Fruit fly (Drosophila melanogaster) whole organism, embryonic: ENCODE data around the gene Gr85a.

Experiments used
- ATbp ChIP-seq: fragments of 200-800 bp; sonication (Bioruptor generic); optimal IDR thresholded peaks from 2 replicates; lab custom pipeline; 2017; ENCODE audit warnings: missing biosample characterization, mild to moderate bottlenecking, missing genetic modification characterization, missing genetic modification reagents
- Ada2b ChIP-seq: fragments of 200-800 bp; sonication (Bioruptor generic); IDR thresholded peaks from 2 replicates; pipeline ENCODE4 v1.3.6; 2022; ENCODE audit warnings: missing biosample characterization, missing genetic modification characterization
- Adf1 ChIP-seq: fragments of 200-800 bp; sonication (Bioruptor generic); IDR thresholded peaks from 2 replicates; pipeline ENCODE4 v1.3.6; 2022; ENCODE audit warnings: missing biosample characterization, missing genetic modification characterization
- Antp ChIP-seq: fragments of 200-800 bp; sonication (Bioruptor generic); optimal IDR thresholded peaks from 3 replicates; lab custom pipeline; 2016; ENCODE audit warnings: missing biosample characterization, missing genetic modification characterization
- CG11085 ChIP-seq: fragments of 200-800 bp; sonication (Bioruptor generic); IDR thresholded peaks from 2 replicates; pipeline ENCODE4 v1.3.6; 2022; ENCODE audit warnings: missing biosample characterization, missing genetic modification characterization
- CG11504 ChIP-seq: fragments of 200-800 bp; sonication (Bioruptor generic); optimal IDR thresholded peaks from 3 replicates; lab custom pipeline; 2019; ENCODE audit warnings: missing biosample characterization, mild to moderate bottlenecking, missing genetic modification characterization, moderate library complexity
- CG13424 ChIP-seq: fragments of 200-800 bp; sonication (Bioruptor generic); optimal IDR thresholded peaks from 2 replicates; lab custom pipeline; 2019; ENCODE audit warnings: missing biosample characterization, mild to moderate bottlenecking, missing genetic modification characterization, moderate library complexity
- CG14050 ChIP-seq: fragments of 200-800 bp; sonication (Bioruptor generic); IDR thresholded peaks from 3 replicates; pipeline ENCODE4 v1.3.6; 2022; ENCODE audit warnings: missing biosample characterization, missing genetic modification characterization
- CG15269 ChIP-seq: fragments of 200-800 bp; sonication (Bioruptor generic); optimal IDR thresholded peaks from 2 replicates; lab custom pipeline; 2018; ENCODE audit warnings: missing biosample characterization, mild to moderate bottlenecking, missing genetic modification characterization, moderate library complexity
- CG17912 ChIP-seq: fragments of 200-800 bp; sonication (Bioruptor generic); optimal IDR thresholded peaks from 2 replicates; lab custom pipeline; 2018; ENCODE audit warnings: missing biosample characterization, mild to moderate bottlenecking, missing genetic modification characterization
- CG18599 ChIP-seq: fragments of 200-800 bp; sonication (Bioruptor generic); optimal IDR thresholded peaks from 3 replicates; lab custom pipeline; 2017; ENCODE audit warnings: missing biosample characterization, missing genetic modification characterization, mild to moderate bottlenecking, moderate library complexity, missing genetic modification reagents
- CG2678 ChIP-seq: fragments of 200-800 bp; sonication (Bioruptor generic); optimal IDR thresholded peaks from 3 replicates; lab custom pipeline; 2019; ENCODE audit warnings: missing biosample characterization, mild to moderate bottlenecking, missing genetic modification characterization, moderate library complexity
- CG34376 ChIP-seq: fragments of 200-800 bp; sonication (Bioruptor generic); optimal IDR thresholded peaks from 2 replicates; lab custom pipeline; 2018; ENCODE audit warnings: missing biosample characterization, mild to moderate bottlenecking, missing genetic modification characterization
- CG4820 ChIP-seq: fragments of 200-800 bp; sonication (Bioruptor generic); optimal IDR thresholded peaks from 3 replicates; lab custom pipeline; 2016; ENCODE audit warnings: missing biosample characterization, missing genetic modification characterization
- CG6765 ChIP-seq: fragments of 200-800 bp; sonication (Bioruptor generic); optimal IDR thresholded peaks from 3 replicates; lab custom pipeline; 2017; ENCODE audit warnings: missing biosample characterization, mild to moderate bottlenecking, missing genetic modification characterization
- CG7357 ChIP-seq: fragments of 200-800 bp; sonication (Bioruptor generic); IDR thresholded peaks from 3 replicates; pipeline ENCODE4 v1.3.6; 2022; ENCODE audit warnings: missing biosample characterization, missing genetic modification characterization
- CG9215 ChIP-seq: fragments of 200-800 bp; sonication (Bioruptor generic); IDR thresholded peaks from 2 replicates; pipeline ENCODE4 v1.3.6; 2022; ENCODE audit warnings: missing biosample characterization, missing genetic modification characterization
- CG9932 ChIP-seq: fragments of 200-800 bp; sonication (Bioruptor generic); IDR thresholded peaks from 2 replicates; pipeline ENCODE4 v1.3.6; 2022; ENCODE audit warnings: missing biosample characterization, missing genetic modification characterization
- Dll ChIP-seq: fragments of 200-800 bp; sonication (Bioruptor generic); IDR thresholded peaks from 4 replicates; pipeline ENCODE4 v1.3.6; 2022; ENCODE audit warnings: missing biosample characterization, missing genetic modification characterization; ENCODE audit not compliant: partially characterized antibody
- Gsc ChIP-seq: fragments of 200-800 bp; sonication (Bioruptor generic); IDR thresholded peaks from 2 replicates; pipeline ENCODE4 v1.3.6; 2022; ENCODE audit warnings: missing biosample characterization, missing genetic modification characterization
- H15 ChIP-seq: fragments of 200-800 bp; sonication (Bioruptor generic); IDR thresholded peaks from 3 replicates; pipeline ENCODE4 v1.3.6; 2022; ENCODE audit warnings: missing biosample characterization, missing genetic modification characterization
- Hr3 ChIP-seq: fragments of 200-800 bp; sonication (Bioruptor generic); optimal IDR thresholded peaks from 3 replicates; lab custom pipeline; 2016; ENCODE audit warnings: missing biosample characterization, missing genetic modification characterization
- Hr78 ChIP-seq, 2 experiments: fragments of 200-800 bp in 1 of 2; fragments of >200 bp in 1 of 2; sonication (Bioruptor generic) in 1 of 2; optimal IDR thresholded peaks; 2 replicates each; lab custom pipeline; 2017 to 2019; ENCODE audit warnings: missing biosample characterization in 2 of 2, missing genetic modification characterization in 2 of 2, mild to moderate bottlenecking in 1 of 2, moderate library complexity in 1 of 2
- Hsf ChIP-seq: fragments of 200-800 bp; sonication (Bioruptor generic); optimal IDR thresholded peaks from 3 replicates; lab custom pipeline; 2016; ENCODE audit warnings: missing biosample characterization, missing genetic modification characterization
- PHDP ChIP-seq: fragments of 200-800 bp; sonication (Bioruptor generic); optimal IDR thresholded peaks from 3 replicates; lab custom pipeline; 2018; ENCODE audit warnings: missing biosample characterization, mild to moderate bottlenecking, missing genetic modification characterization, moderate library complexity
- Rfx ChIP-seq: fragments of 200-800 bp; sonication (Bioruptor generic); IDR thresholded peaks from 2 replicates; pipeline ENCODE4 v1.3.6; 2022; ENCODE audit warnings: missing biosample characterization, missing genetic modification characterization
- Rx ChIP-seq: fragments of 200-800 bp; sonication (Bioruptor generic); IDR thresholded peaks from 2 replicates; pipeline ENCODE4 v1.3.6; 2022; ENCODE audit warnings: missing biosample characterization, missing genetic modification characterization
- Sox100B ChIP-seq: fragments of 200-800 bp; sonication (Bioruptor generic); optimal IDR thresholded peaks from 3 replicates; lab custom pipeline; 2018; ENCODE audit warnings: missing biosample characterization, mild to moderate bottlenecking, missing genetic modification characterization
- Xbp1 ChIP-seq: fragments of 200-800 bp; sonication (Bioruptor generic); optimal IDR thresholded peaks from 3 replicates; lab custom pipeline; 2016; ENCODE audit warnings: missing biosample characterization, mild to moderate bottlenecking, missing genetic modification characterization
- aop ChIP-seq: fragments of 200-800 bp; sonication (Bioruptor generic); IDR thresholded peaks from 2 replicates; pipeline ENCODE4 v1.3.6; 2022; ENCODE audit warnings: missing biosample characterization, missing genetic modification characterization
- bsh ChIP-seq, 2 experiments: fragments of 200-800 bp; sonication (Bioruptor generic); optimal IDR thresholded peaks; 2 replicates each; lab custom pipeline; 2017 to 2018; ENCODE audit warnings: mild to moderate bottlenecking in 2 of 2, missing biosample characterization in 2 of 2, missing genetic modification characterization in 2 of 2, moderate library complexity in 1 of 2
- corto ChIP-seq: fragments of 200-800 bp; sonication (Bioruptor generic); optimal IDR thresholded peaks from 2 replicates; lab custom pipeline; 2016; ENCODE audit warnings: missing biosample characterization, mild to moderate bottlenecking, missing genetic modification characterization, moderate library complexity
- dati ChIP-seq: fragments of 200-800 bp; sonication (Bioruptor generic); IDR thresholded peaks from 2 replicates; pipeline ENCODE4 v1.3.6; 2022; ENCODE audit warnings: missing biosample characterization, missing genetic modification characterization
- gro ChIP-seq: fragments of 200-800 bp; sonication (Bioruptor generic); optimal IDR thresholded peaks from 2 replicates; lab custom pipeline; 2016; ENCODE audit warnings: missing biosample characterization, missing genetic modification characterization
- ham ChIP-seq: fragments of 200-800 bp; sonication (Bioruptor generic); IDR thresholded peaks from 2 replicates; pipeline ENCODE4 v1.3.6; 2022; ENCODE audit warnings: missing biosample characterization, missing genetic modification characterization
- lab ChIP-seq: fragments of 200-800 bp; sonication (Bioruptor generic); optimal IDR thresholded peaks from 3 replicates; lab custom pipeline; 2017; ENCODE audit warnings: missing biosample characterization, missing genetic modification characterization, mild to moderate bottlenecking, moderate library complexity, missing genetic modification reagents
- nmo ChIP-seq: fragments of 200-800 bp; sonication (Bioruptor generic); optimal IDR thresholded peaks from 2 replicates; lab custom pipeline; 2018; ENCODE audit warnings: missing biosample characterization, mild to moderate bottlenecking, missing genetic modification characterization, moderate library complexity
- odd ChIP-seq: fragments of 200-800 bp; sonication (Bioruptor generic); optimal IDR thresholded peaks from 2 replicates; lab custom pipeline; 2017; ENCODE audit warnings: missing biosample characterization, mild to moderate bottlenecking, missing genetic modification characterization
- pan ChIP-seq, 4 experiments: fragments of >200 bp in 3 of 4; fragments of 200-800 bp in 1 of 4; sonication (Bioruptor generic) in 1 of 4; optimal IDR thresholded peaks in 3 of 4; IDR thresholded peaks in 1 of 4; 2 replicates each; pipeline versions ENCODE4 v1.3.6 to Lab custom; 2017 to 2022; ENCODE audit warnings: missing biosample characterization in 2 of 4, missing genetic modification characterization in 2 of 4, mixed read lengths in 1 of 4
- repo ChIP-seq: fragments of 200-800 bp; sonication (Bioruptor generic); optimal IDR thresholded peaks from 2 replicates; lab custom pipeline; 2016; ENCODE audit warnings: missing biosample characterization, missing genetic modification characterization
- sima ChIP-seq: fragments of 200-800 bp; sonication (Bioruptor generic); optimal IDR thresholded peaks from 2 replicates; lab custom pipeline; 2016; ENCODE audit warnings: missing biosample characterization, missing genetic modification characterization
- tgo ChIP-seq: fragments of 200-800 bp; sonication (Bioruptor generic); IDR thresholded peaks from 3 replicates; pipeline ENCODE4 v1.3.6; 2022; ENCODE audit warnings: missing biosample characterization, missing genetic modification characterization
- tin ChIP-seq: fragments of 200-800 bp; sonication (Bioruptor generic); optimal IDR thresholded peaks from 3 replicates; lab custom pipeline; 2016; ENCODE audit warnings: missing biosample characterization, missing genetic modification characterization
- unpg ChIP-seq: fragments of 200-800 bp; sonication (Bioruptor generic); optimal IDR thresholded peaks from 3 replicates; lab custom pipeline; 2018; ENCODE audit warnings: missing biosample characterization, mild to moderate bottlenecking, missing genetic modification characterization, moderate library complexity
- vvl ChIP-seq: fragments of 200-800 bp; sonication (Bioruptor generic); IDR thresholded peaks from 2 replicates; pipeline ENCODE4 v1.3.6; 2022; ENCODE audit warnings: missing biosample characterization, missing genetic modification characterization
- zen2 ChIP-seq: fragments of 200-800 bp; sonication (Bioruptor generic); IDR thresholded peaks from 3 replicates; pipeline ENCODE4 v1.3.6; 2022; ENCODE audit warnings: missing biosample characterization, missing genetic modification characterization; ENCODE audit not compliant: partially characterized antibody
- zf30C ChIP-seq: fragments of 200-800 bp; sonication (Bioruptor generic); optimal IDR thresholded peaks from 3 replicates; lab custom pipeline; 2018; ENCODE audit warnings: missing biosample characterization, mild to moderate bottlenecking, missing genetic modification characterization
- zfh2 ChIP-seq: fragments of 200-800 bp; sonication (Bioruptor generic); optimal IDR thresholded peaks from 2 replicates; lab custom pipeline; 2016; ENCODE audit warnings: missing biosample characterization, missing genetic modification characterization

Gene Gr85a

DNA sequence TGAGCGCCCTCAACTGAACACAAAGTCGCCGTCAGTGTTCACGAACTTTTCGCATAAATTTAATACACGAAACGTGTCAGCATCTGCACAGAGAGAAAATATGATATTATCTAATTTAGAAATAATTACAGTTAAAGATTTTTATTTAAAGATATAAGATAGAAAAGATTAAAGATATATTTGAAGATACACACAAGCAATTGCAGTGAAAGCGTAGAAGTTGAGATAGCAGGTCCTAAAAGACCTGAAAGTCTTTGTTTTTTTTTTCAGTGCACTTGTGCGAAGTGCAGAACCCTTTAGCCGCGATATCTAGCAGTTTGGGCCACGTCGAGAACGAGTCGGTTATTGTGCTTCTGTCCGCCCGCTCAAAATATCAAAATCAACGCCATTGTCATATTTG, 19.1 kb downstream of the Gr85a start (continued):
- TF ChIP-seq ham (GFP tag; lab: Robert Waterston, UW) (no peak), zfh2 (GFP tag; lab: Kevin White, UChicago) (no peak), CG4820 (GFP tag; lab: Kevin White, UChicago) (no peak), Gsc (GFP tag; lab: Robert Waterston, UW) (no peak), CG6765 (GFP tag; lab: Kevin White, UChicago) (peak; percentile 28), CG2678 (tag; lab: Kevin White, UChicago) (peak; percentile 46), H15 (GFP tag; lab: Robert Waterston, UW) (no peak), zf30C (GFP tag; lab: Kevin White, UChicago) (peak; percentile 12), CG11085 (GFP tag; lab: Robert Waterston, UW) (no peak), CG14050 (peak; percentile 17; the same call in 1 of the 3 replicates), Dll (GFP tag; lab: Robert Waterston, UW) (no peak), Antp (GFP tag; lab: Kevin White, UChicago) (no peak), vvl (GFP tag; lab: Robert Waterston, UW) (peak; percentile 20; the same call in 1 of the 2 replicates), tin (GFP tag; lab: Kevin White, UChicago) (peak; percentile 4), CG11504 (tag; lab: Kevin White, UChicago) (peak; percentile 51), repo (GFP tag; lab: Kevin White, UChicago) (no peak), ATbp (GFP tag; lab: Kevin White, UChicago) (peak; percentile 7), Hsf (GFP tag; lab: Kevin White, UChicago) (no peak), CG34376 (GFP tag; lab: Kevin White, UChicago) (no peak), dati (GFP tag; lab: Robert Waterston, UW) (no peak), Rfx (GFP tag; lab: Robert Waterston, UW) (peak; percentile 35; the same call in 1 of the 2 replicates), PHDP (tag; lab: Kevin White, UChicago) (peak; percentile 27), lab (GFP tag; lab: Kevin White, UChicago) (peak; percentile 39), gro (GFP tag; lab: Kevin White, UChicago) (no peak), unpg (GFP tag; lab: Kevin White, UChicago) (peak; percentile 33), Hr3 (peak; percentile 5), Ada2b (GFP tag; lab: Robert Waterston, UW) (0 out of 2 replicates have a peak, but pooled peaks have one; percentile 22), tgo (GFP tag; lab: Robert Waterston, UW) (no peak), aop (GFP tag; lab: Robert Waterston, UW) (no peak), zen2 (no peak), CG9215 (GFP tag; lab: Robert Waterston, UW) (no peak), corto (no peak), Adf1 (GFP tag; lab: Robert Waterston, UW) (no peak), Xbp1 (GFP tag; lab: Kevin White, UChicago) (peak; percentile 46), CG15269 (tag; lab: Kevin White, UChicago) (peak; percentile 46), Hr78 (GFP tag; optimal IDR thresholded peaks at IDR 0.05; lab: Kevin White, UChicago) (no peak), Rx (GFP tag; lab: Robert Waterston, UW) (no peak), pan (optimal IDR thresholded peaks at IDR 0.05; lab: Kevin White, UChicago) (no peak), pan (GFP tag; optimal IDR thresholded peaks at IDR 0.05 in 1 of 2, IDR thresholded peaks at IDR 0.05 in 1 of 2) (peak in 1 of 2 experiments; percentile 26), CG7357 (no peak), CG13424 (peak; percentile 12), CG18599 (peak; percentile 48), bsh (GFP tag; optimal IDR thresholded peaks at IDR 0.05; lab: Kevin White, UChicago) (peak in 1 of 2 experiments; percentile 24), CG9932 (GFP tag; lab: Robert Waterston, UW) (0 out of 2 replicates have a peak, but pooled peaks have one; percentile 24), nmo (GFP tag; lab: Kevin White, UChicago) (peak; percentile 10), Sox100B (no peak), odd (GFP tag; lab: Kevin White, UChicago) (no peak), sima (no peak), CG17912 (no peak)
